Worm (Caenorhabditis elegans) whole organism, L4 larva: ENCODE data around the gene F23F1.6.
A peak's percentile ranks its signal among the peaks of the same experiment; 100 is the strongest.

ENCODE experiments used
- D1046.2 ChIP-seq: fragments of 200-800 bp; sonication (Bioruptor generic); IDR thresholded peaks from 2 replicates; pipeline ENCODE4 v1.3.6; 2022; ENCODE audit warnings: missing genetic modification characterization, missing compliant biosample characterization
- F44E2.7 ChIP-seq: fragments of 200-800 bp; sonication (Bioruptor generic); IDR thresholded peaks from 2 replicates; pipeline ENCODE4 v2.1.2; 2022; ENCODE audit warnings: missing genetic modification characterization, missing compliant biosample characterization
- F49E8.2 ChIP-seq: sonication (generic microtip); optimal IDR thresholded peaks from 2 replicates; lab custom pipeline; 2016; ENCODE audit warnings: missing compliant biosample characterization, mild to moderate bottlenecking, missing genetic modification characterization, borderline replicate concordance
- R02D3.7 ChIP-seq: fragments of 150-350 bp; sonication (generic microtip); optimal IDR thresholded peaks from 3 replicates; lab custom pipeline; 2014; ENCODE audit warnings: missing biosample characterization, missing genetic modification characterization
- Y105C5A.15 ChIP-seq: fragments of 200-800 bp; sonication (Bioruptor generic); IDR thresholded peaks from 2 replicates; pipeline ENCODE4 v1.3.6; 2022; ENCODE audit warnings: missing genetic modification characterization, missing compliant biosample characterization
- Y5F2A.4 ChIP-seq: fragments of 200-800 bp; sonication (Bioruptor generic); optimal IDR thresholded peaks from 2 replicates; lab custom pipeline; 2018; ENCODE audit warnings: mild to moderate bottlenecking, missing genetic modification characterization, missing compliant biosample characterization
- Y75B8A.6 ChIP-seq: fragments of 200-800 bp; sonication (Bioruptor generic); IDR thresholded peaks from 2 replicates; pipeline ENCODE4 v1.3.6; 2022; ENCODE audit warnings: missing genetic modification reagents, missing genetic modification characterization, missing compliant biosample characterization
- aha-1 ChIP-seq: fragments of 150-350 bp; peaks from one replicate; lab custom pipeline; 2014; ENCODE audit warnings: missing biosample characterization, missing genetic modification characterization
- aly-2 ChIP-seq: sonication (generic microtip); optimal IDR thresholded peaks from 2 replicates; lab custom pipeline; 2018; ENCODE audit warnings: missing biosample characterization, missing genetic modification characterization
- ama-1 ChIP-seq: fragments of 150-350 bp; optimal IDR thresholded peaks from 2 replicates; lab custom pipeline; 2014; ENCODE audit warnings: inconsistent platforms, mixed read lengths
- ceh-20 ChIP-seq: fragments of 200-800 bp; sonication (Bioruptor generic); IDR thresholded peaks from 2 replicates; pipeline ENCODE4 v1.3.6; 2022; ENCODE audit warnings: missing genetic modification reagents, missing genetic modification characterization, missing compliant biosample characterization
- ceh-82 ChIP-seq: sonication (generic microtip); optimal IDR thresholded peaks from 2 replicates; lab custom pipeline; 2017; ENCODE audit warnings: missing biosample characterization, missing genetic modification characterization
- cey-2 ChIP-seq: sonication (generic microtip); optimal IDR thresholded peaks from 3 replicates; lab custom pipeline; 2017; ENCODE audit warnings: missing genetic modification characterization, mild to moderate bottlenecking, missing compliant biosample characterization, antibody characterized with exemption, borderline replicate concordance; ENCODE audit not compliant: insufficient read depth
- daf-16 ChIP-seq, 3 experiments: sonication (generic microtip); optimal IDR thresholded peaks; 2 replicates each; lab custom pipeline; 2016 to 2017; ENCODE audit warnings: missing genetic modification characterization in 3 of 3, missing genetic modification reagents in 3 of 3, mild to moderate bottlenecking in 2 of 3, missing compliant biosample characterization in 2 of 3, missing biosample characterization in 1 of 3, moderate library complexity in 1 of 3
- dmd-6 ChIP-seq: fragments of 200-800 bp; sonication (Bioruptor generic); IDR thresholded peaks from 2 replicates; pipeline ENCODE4 v1.3.6; 2022; ENCODE audit warnings: missing genetic modification reagents, missing genetic modification characterization, missing compliant biosample characterization
- dmd-9 ChIP-seq: fragments of 200-800 bp; sonication (Bioruptor generic); IDR thresholded peaks from 2 replicates; pipeline ENCODE4 v1.3.6; 2022; ENCODE audit warnings: missing genetic modification reagents, missing genetic modification characterization, missing compliant biosample characterization
- dpl-1 ChIP-seq: fragments of 150-350 bp; optimal IDR thresholded peaks from 2 replicates; lab custom pipeline; 2014; ENCODE audit warnings: missing biosample characterization, missing genetic modification reagents, missing genetic modification characterization
- fkh-10 ChIP-seq: fragments of 150-350 bp; optimal IDR thresholded peaks from 2 replicates; lab custom pipeline; 2014; ENCODE audit warnings: missing biosample characterization, missing genetic modification reagents, missing genetic modification characterization
- gei-8 ChIP-seq: fragments of 200-800 bp; sonication (Bioruptor generic); optimal IDR thresholded peaks from 2 replicates; lab custom pipeline; 2018; ENCODE audit warnings: mild to moderate bottlenecking, missing genetic modification characterization, missing compliant biosample characterization
- hlh-11 ChIP-seq: fragments of 200-800 bp; sonication (Bioruptor generic); optimal IDR thresholded peaks from 2 replicates; lab custom pipeline; 2018; ENCODE audit warnings: mild to moderate bottlenecking, missing genetic modification characterization, missing compliant biosample characterization
- hlh-30 ChIP-seq: sonication (generic microtip); optimal IDR thresholded peaks from 2 replicates; lab custom pipeline; 2017; ENCODE audit warnings: antibody characterized with exemption, mild to moderate bottlenecking, missing genetic modification characterization, missing compliant biosample characterization; ENCODE audit not compliant: insufficient read depth
- hmg-1.1 ChIP-seq: fragments of 200-800 bp; sonication (Bioruptor generic); IDR thresholded peaks from 2 replicates; pipeline ENCODE4 v1.3.6; 2022; ENCODE audit warnings: missing genetic modification reagents, missing genetic modification characterization, missing compliant biosample characterization
- lim-7 ChIP-seq: fragments of 200-800 bp; sonication (Bioruptor generic); IDR thresholded peaks from 2 replicates; pipeline ENCODE4 v1.3.6; 2022; ENCODE audit warnings: missing genetic modification characterization, missing compliant biosample characterization
- lin-1 ChIP-seq: fragments of 200-800 bp; sonication (Bioruptor generic); IDR thresholded peaks from 2 replicates; pipeline ENCODE4 v1.3.6; 2022; ENCODE audit warnings: missing genetic modification reagents, missing genetic modification characterization, missing compliant biosample characterization
- lin-13 ChIP-seq: fragments of 150-350 bp; optimal IDR thresholded peaks from 2 replicates; lab custom pipeline; 2014; ENCODE audit warnings: missing biosample characterization, missing genetic modification reagents, missing genetic modification characterization
- lin-15B ChIP-seq: fragments of 150-350 bp; sonication (generic microtip); optimal IDR thresholded peaks from 3 replicates; lab custom pipeline; 2014; ENCODE audit warnings: missing biosample characterization, missing genetic modification characterization
- lin-29 ChIP-seq: fragments of 200-800 bp; sonication (Bioruptor generic); IDR thresholded peaks from 2 replicates; pipeline ENCODE4 v1.3.6; 2022; ENCODE audit warnings: missing genetic modification reagents, missing genetic modification characterization, missing compliant biosample characterization
- lsy-2 ChIP-seq, 2 experiments: fragments of 150-350 bp in 1 of 2; sonication (generic microtip) in 1 of 2; optimal IDR thresholded peaks; 2 replicates each; lab custom pipeline; 2014 to 2017; ENCODE audit warnings: missing biosample characterization in 2 of 2, missing genetic modification characterization in 2 of 2
- madf-9 ChIP-seq: fragments of 200-800 bp; sonication (Bioruptor generic); conservative IDR thresholded peaks from 2 replicates; pipeline ENCODE4 v1.3.6; 2022; ENCODE audit warnings: missing genetic modification reagents, missing genetic modification characterization, missing compliant biosample characterization
- mdt-29 ChIP-seq: fragments of 200-800 bp; sonication (Bioruptor generic); IDR thresholded peaks from 2 replicates; pipeline ENCODE4 v1.3.6; 2022; ENCODE audit warnings: missing genetic modification reagents, missing genetic modification characterization, missing compliant biosample characterization
- mep-1 ChIP-seq: fragments of 150-350 bp; sonication (generic microtip); optimal IDR thresholded peaks from 3 replicates; lab custom pipeline; 2014; ENCODE audit warnings: missing biosample characterization, missing genetic modification characterization
- nhr-10 ChIP-seq: fragments of 150-350 bp; optimal IDR thresholded peaks from 2 replicates; lab custom pipeline; 2014; ENCODE audit warnings: missing biosample characterization, missing genetic modification characterization
- nhr-102 ChIP-seq: sonication (generic microtip); optimal IDR thresholded peaks from 2 replicates; lab custom pipeline; 2016; ENCODE audit warnings: mild to moderate bottlenecking, missing genetic modification characterization, moderate library complexity, missing compliant biosample characterization
- nhr-11 ChIP-seq: fragments of 150-350 bp; optimal IDR thresholded peaks from 2 replicates; lab custom pipeline; 2014; ENCODE audit warnings: missing biosample characterization, missing genetic modification characterization
- nhr-111 ChIP-seq: fragments of 200-800 bp; sonication (Bioruptor generic); optimal IDR thresholded peaks from 2 replicates; lab custom pipeline; 2018; ENCODE audit warnings: mild to moderate bottlenecking, missing genetic modification characterization, missing compliant biosample characterization
- nhr-237 ChIP-seq: sonication (generic microtip); optimal IDR thresholded peaks from 2 replicates; lab custom pipeline; 2017; ENCODE audit warnings: missing biosample characterization, missing genetic modification characterization
- nhr-28 ChIP-seq: fragments of 150-350 bp; optimal IDR thresholded peaks from 2 replicates; lab custom pipeline; 2014; ENCODE audit warnings: missing biosample characterization, missing genetic modification characterization
- pha-4 ChIP-seq, 2 experiments: fragments of 150-350 bp in 1 of 2; fragments of 200-800 bp in 1 of 2; sonication (Bioruptor generic) in 1 of 2; IDR thresholded peaks in 1 of 2; optimal IDR thresholded peaks in 1 of 2; 2 replicates each; pipeline versions ENCODE4 v1.3.6 to Lab custom; 2014 to 2022; ENCODE audit warnings: missing genetic modification characterization in 2 of 2, missing genetic modification reagents in 2 of 2, missing biosample characterization in 1 of 2, missing compliant biosample characterization in 1 of 2
- php-3 ChIP-seq: fragments of 200-800 bp; sonication (Bioruptor generic); IDR thresholded peaks from 2 replicates; pipeline ENCODE4 v1.3.6; 2022; ENCODE audit warnings: missing genetic modification reagents, missing genetic modification characterization, missing compliant biosample characterization
- pqm-1 ChIP-seq: sonication (generic microtip); optimal IDR thresholded peaks from 2 replicates; lab custom pipeline; 2017; ENCODE audit warnings: missing biosample characterization, missing genetic modification characterization
- saeg-2 ChIP-seq: fragments of 200-800 bp; sonication (Bioruptor generic); IDR thresholded peaks from 2 replicates; pipeline ENCODE4 v1.3.6; 2022; ENCODE audit warnings: missing genetic modification reagents, missing genetic modification characterization, missing compliant biosample characterization
- set-16 ChIP-seq: fragments of 200-800 bp; sonication (Bioruptor generic); IDR thresholded peaks from 2 replicates; pipeline ENCODE4 v1.3.6; 2022; ENCODE audit warnings: missing genetic modification reagents, missing genetic modification characterization, missing compliant biosample characterization
- snpc-1.2 ChIP-seq: fragments of 200-800 bp; sonication (Bioruptor generic); IDR thresholded peaks from 2 replicates; pipeline ENCODE4 v1.3.6; 2022; ENCODE audit warnings: missing genetic modification reagents, missing genetic modification characterization, missing compliant biosample characterization
- snpc-4 ChIP-seq: fragments of 150-350 bp; optimal IDR thresholded peaks from 2 replicates; lab custom pipeline; 2014; ENCODE audit warnings: missing biosample characterization, missing genetic modification characterization
- spr-3 ChIP-seq: fragments of 200-800 bp; sonication (Bioruptor generic); optimal IDR thresholded peaks from 2 replicates; lab custom pipeline; 2018; ENCODE audit warnings: mild to moderate bottlenecking, missing genetic modification characterization, missing compliant biosample characterization
- tra-1 ChIP-seq: fragments of 200-800 bp; sonication (Bioruptor generic); IDR thresholded peaks from 2 replicates; pipeline ENCODE4 v1.3.6; 2022; ENCODE audit warnings: missing genetic modification reagents, missing genetic modification characterization, missing compliant biosample characterization
- unc-62 ChIP-seq, 3 experiments: fragments of 150-350 bp in 1 of 3; sonication (generic microtip); optimal IDR thresholded peaks in 2 of 3; peaks in 1 of 3; 1 replicate in 1 of 3; 2 replicates in 2 of 3; lab custom pipeline; 2014 to 2017; ENCODE audit warnings: missing biosample characterization in 3 of 3, missing genetic modification characterization in 3 of 3, missing genetic modification reagents in 3 of 3, missing genotype in 1 of 3
- vab-7 ChIP-seq: fragments of 200-800 bp; sonication (Bioruptor generic); IDR thresholded peaks from 2 replicates; pipeline ENCODE4 v1.3.6; 2022; ENCODE audit warnings: missing genetic modification reagents, missing genetic modification characterization, missing compliant biosample characterization
- zfp-3 ChIP-seq: fragments of 200-800 bp; sonication (Bioruptor generic); conservative IDR thresholded peaks from 2 replicates; pipeline ENCODE4 v1.3.6; 2022; ENCODE audit warnings: missing genetic modification reagents, missing genetic modification characterization, missing compliant biosample characterization
- zip-11 ChIP-seq: fragments of 200-800 bp; sonication (Bioruptor generic); IDR thresholded peaks from 2 replicates; pipeline ENCODE4 v1.3.6; 2022; ENCODE audit warnings: missing genetic modification characterization, missing compliant biosample characterization
- ztf-7 ChIP-seq: fragments of 150-350 bp; optimal IDR thresholded peaks from 2 replicates; lab custom pipeline; 2014; ENCODE audit warnings: missing biosample characterization, missing genetic modification characterization

F23F1.6 gene

DNA sequence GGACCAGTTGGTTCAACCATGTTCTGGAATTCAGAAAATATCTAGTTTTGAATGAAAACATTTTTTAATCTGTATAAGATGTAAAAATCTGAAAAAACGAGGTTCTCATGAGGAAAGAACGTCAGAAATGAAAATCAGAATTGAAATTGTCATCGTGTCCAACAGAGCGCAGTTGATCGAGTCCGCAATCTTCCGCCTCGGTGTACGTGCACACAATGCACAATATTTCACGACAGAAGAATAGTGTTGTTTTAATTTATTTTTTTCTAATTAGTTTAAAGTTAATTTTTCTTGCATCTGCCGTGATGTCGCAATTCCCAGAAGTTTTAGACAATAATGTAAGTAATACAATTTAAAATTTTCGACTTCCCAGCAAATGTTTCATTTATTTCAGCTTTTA lies 6.5 kb upstream of the F23F1.6 start, which contains the start of gene nfyc-1 (continued):
- TF ChIP-seq F44E2.7 (GFP tag; lab: Robert Waterston, UW) (no peak), php-3 (GFP tag; lab: Robert Waterston, UW) (no peak), snpc-4 (no peak), dmd-9 (GFP tag; lab: Robert Waterston, UW) (no peak), lsy-2 (tag; optimal IDR thresholded peaks at IDR 0.05; lab: Kevin White, UChicago) (peak in 1 of 2 experiments; percentile 83), lin-29 (GFP tag; lab: Robert Waterston, UW) (no peak), nhr-28 (peak; percentile 51), pqm-1 (no peak), hmg-1.1 (GFP tag; lab: Robert Waterston, UW) (peak; percentile 52; the same call in 1 of the 2 replicates), daf-16 (GFP tag; optimal IDR thresholded peaks at IDR 0.05; lab: Kevin White, UChicago) (no peak), daf-16 (tag; optimal IDR thresholded peaks at IDR 0.05; lab: Kevin White, UChicago) (peak; percentile 35), lin-13 (GFP tag; lab: Kevin White, UChicago) (peak; percentile 63), Y75B8A.6 (GFP tag; lab: Robert Waterston, UW) (no peak), ceh-20 (GFP tag; lab: Robert Waterston, UW) (no peak), saeg-2 (GFP tag; lab: Robert Waterston, UW) (no peak), hlh-30 (peak; percentile 34), dmd-6 (GFP tag; lab: Robert Waterston, UW) (no peak), zfp-3 (GFP tag; lab: Robert Waterston, UW) (no peak), gei-8 (GFP tag; lab: Kevin White, UChicago) (no peak), Y105C5A.15 (GFP tag; lab: Robert Waterston, UW) (no peak), tra-1 (no peak), Y5F2A.4 (GFP tag; lab: Kevin White, UChicago) (no peak), ama-1 (lab: Kevin White, UChicago) (peak; percentile 22), hlh-11 (no peak), D1046.2 (GFP tag; lab: Robert Waterston, UW) (no peak), lim-7 (GFP tag; lab: Robert Waterston, UW) (no peak), cey-2 (tag; lab: Kevin White, UChicago) (no peak), vab-7 (GFP tag; lab: Robert Waterston, UW) (no peak), lin-15B (tag; lab: Kevin White, UChicago) (no peak), dpl-1 (GFP tag; lab: Kevin White, UChicago) (peak; percentile 66), nhr-237 (tag; lab: Kevin White, UChicago) (no peak), nhr-102 (tag; lab: Kevin White, UChicago) (no peak), snpc-1.2 (no peak), fkh-10 (GFP tag; lab: Kevin White, UChicago) (peak; percentile 20), set-16 (GFP tag; lab: Robert Waterston, UW) (no peak), madf-9 (GFP tag; lab: Robert Waterston, UW) (no peak), zip-11 (no peak), nhr-11 (tag; lab: Kevin White, UChicago) (no peak), mdt-29 (GFP tag; lab: Robert Waterston, UW) (no peak), aly-2 (tag; lab: Kevin White, UChicago) (no peak), pha-4 (GFP tag; IDR thresholded peaks at IDR 0.05; lab: Robert Waterston, UW) (no peak), pha-4 (tag; optimal IDR thresholded peaks at IDR 0.05; lab: Kevin White, UChicago) (no peak), F49E8.2 (tag; lab: Kevin White, UChicago) (no peak), nhr-10 (tag; lab: Kevin White, UChicago) (no peak), ztf-7 (tag; lab: Kevin White, UChicago) (peak; percentile 0), R02D3.7 (tag; lab: Kevin White, UChicago) (no peak), ceh-82 (tag; lab: Kevin White, UChicago) (no peak), spr-3 (GFP tag; lab: Kevin White, UChicago) (no peak), lin-1 (GFP tag; lab: Robert Waterston, UW) (no peak), unc-62 (GFP tag; optimal IDR thresholded peaks at IDR 0.05 in 1 of 2; lab: Kevin White, UChicago) (no peak), unc-62 (tag; optimal IDR thresholded peaks at IDR 0.05; lab: Kevin White, UChicago) (no peak), aha-1 (tag; lab: Kevin White, UChicago) (no peak), mep-1 (tag; lab: Kevin White, UChicago) (peak; percentile 47), nhr-111 (GFP tag; lab: Kevin White, UChicago) (no peak)
